Fruit fly (Drosophila melanogaster) whole organism, adult: ENCODE results near the gene zld.

Experiments used
- CG11617 ChIP-seq: fragments of 200-800 bp; sonication (Bioruptor generic); optimal IDR thresholded peaks from 2 replicates; lab custom pipeline; 2017; ENCODE audit warnings: mild to moderate bottlenecking, missing biosample characterization, missing genetic modification reagents, missing genetic modification characterization
- CG12768 ChIP-seq: fragments of 200-800 bp; sonication (Bioruptor generic); optimal IDR thresholded peaks from 2 replicates; lab custom pipeline; 2017; ENCODE audit warnings: missing biosample characterization, missing genetic modification characterization, mild to moderate bottlenecking, moderate library complexity, missing genetic modification reagents
- CG14711 ChIP-seq: fragments of 200-800 bp; sonication (Bioruptor generic); optimal IDR thresholded peaks from 2 replicates; lab custom pipeline; 2018; ENCODE audit warnings: missing biosample characterization, mild to moderate bottlenecking, missing genetic modification characterization, moderate library complexity
- CG1620 ChIP-seq: fragments of 200-800 bp; sonication (Bioruptor generic); optimal IDR thresholded peaks from 2 replicates; lab custom pipeline; 2016; ENCODE audit warnings: missing biosample characterization, missing genetic modification characterization
- CG33017 ChIP-seq: fragments of 200-800 bp; sonication (Bioruptor generic); optimal IDR thresholded peaks from 2 replicates; lab custom pipeline; 2018; ENCODE audit warnings: missing biosample characterization, mild to moderate bottlenecking, missing genetic modification characterization, moderate library complexity
- CG5204 ChIP-seq: fragments of 200-800 bp; sonication (Bioruptor generic); optimal IDR thresholded peaks from 2 replicates; lab custom pipeline; 2016; ENCODE audit warnings: missing biosample characterization, missing genetic modification characterization
- CG7045 ChIP-seq: fragments of 200-800 bp; sonication (Bioruptor generic); optimal IDR thresholded peaks from 2 replicates; lab custom pipeline; 2017; ENCODE audit warnings: missing biosample characterization, mild to moderate bottlenecking, missing genetic modification characterization
- CG7101 ChIP-seq: fragments of 200-800 bp; sonication (Bioruptor generic); optimal IDR thresholded peaks from 2 replicates; lab custom pipeline; 2018; ENCODE audit warnings: missing biosample characterization, mild to moderate bottlenecking, missing genetic modification characterization, moderate library complexity
- Clk ChIP-seq: fragments of 200-800 bp; sonication (Bioruptor generic); optimal IDR thresholded peaks from 2 replicates; lab custom pipeline; 2017; ENCODE audit warnings: missing biosample characterization, missing genetic modification characterization
- Crg-1 ChIP-seq: fragments of 200-800 bp; sonication (Bioruptor generic); optimal IDR thresholded peaks from 2 replicates; lab custom pipeline; 2016; ENCODE audit warnings: missing biosample characterization, missing genetic modification characterization
- Hr96 ChIP-seq: fragments of 200-800 bp; sonication (Bioruptor generic); optimal IDR thresholded peaks from 2 replicates; lab custom pipeline; 2016; ENCODE audit warnings: missing biosample characterization, missing genetic modification characterization
- Mnt ChIP-seq: fragments of 200-800 bp; sonication (Bioruptor generic); optimal IDR thresholded peaks from 2 replicates; lab custom pipeline; 2016; ENCODE audit warnings: missing biosample characterization, mild to moderate bottlenecking, missing genetic modification characterization
- bab1 ChIP-seq: fragments of 200-800 bp; sonication (Bioruptor generic); optimal IDR thresholded peaks from 3 replicates; lab custom pipeline; 2019; ENCODE audit warnings: missing biosample characterization, mild to moderate bottlenecking, missing genetic modification characterization, moderate library complexity
- cic ChIP-seq: fragments of 200-800 bp; sonication (Bioruptor generic); optimal IDR thresholded peaks from 2 replicates; lab custom pipeline; 2017; ENCODE audit warnings: missing biosample characterization, mild to moderate bottlenecking, missing genetic modification characterization, moderate library complexity
- cnc ChIP-seq, 2 experiments: fragments of >200 bp; optimal IDR thresholded peaks; 2 replicates each; lab custom pipeline; 2017
- kay ChIP-seq: fragments of 200-800 bp; sonication (Bioruptor generic); peaks from one replicate; lab custom pipeline; 2016; ENCODE audit warnings: missing biosample characterization, missing genetic modification characterization, borderline replicate concordance
- ovo ChIP-seq: fragments of 200-800 bp; sonication (Bioruptor generic); optimal IDR thresholded peaks from 2 replicates; lab custom pipeline; 2016; ENCODE audit warnings: missing biosample characterization, missing genetic modification characterization
- pad ChIP-seq: fragments of 200-800 bp; sonication (Bioruptor generic); optimal IDR thresholded peaks from 3 replicates; lab custom pipeline; 2017; ENCODE audit warnings: missing biosample characterization, missing genetic modification characterization, mild to moderate bottlenecking, moderate library complexity, missing genetic modification reagents
- tj ChIP-seq: fragments of 200-800 bp; sonication (Bioruptor generic); optimal IDR thresholded peaks from 3 replicates; lab custom pipeline; 2017; ENCODE audit warnings: missing biosample characterization, mild to moderate bottlenecking, missing genetic modification characterization, moderate library complexity
- toe ChIP-seq: fragments of 200-800 bp; sonication (Bioruptor generic); optimal IDR thresholded peaks from 2 replicates; lab custom pipeline; 2016; ENCODE audit warnings: missing biosample characterization, missing genetic modification characterization

The zld gene

dm6 chrX:19812429-19812828 lies 29.1 kb upstream of the zld start, which contains the start of gene SkpD:
TSS of gene SkpD (plus strand) at chrX:19812729.
- no peak for TF ChIP-seq cic (GFP tag; lab: Kevin White, UChicago)
- no peak for TF ChIP-seq CG14711 (tag; lab: Kevin White, UChicago)
- TF ChIP-seq CG5204 (GFP tag; lab: Kevin White, UChicago) = no peak
- no peak for TF ChIP-seq CG11617
- TF ChIP-seq bab1 = no peak
- no peak for TF ChIP-seq Crg-1
- TF ChIP-seq CG7101 (tag; lab: Kevin White, UChicago) = no peak
- TF ChIP-seq Hr96 (GFP tag; lab: Kevin White, UChicago) = no peak
- no peak for TF ChIP-seq pad
- TF ChIP-seq ovo (GFP tag; lab: Kevin White, UChicago) = no peak
- no peak for TF ChIP-seq Mnt

dm6 chrX:19811057-19811456 lies 27.7 kb upstream of the zld start:
- TF ChIP-seq pad (no peak), bab1 (no peak), cnc (optimal IDR thresholded peaks at IDR 0.05; lab: Kevin White, UChicago) (no peak), CG12768 (no peak), Crg-1 (no peak), CG11617 (no peak), cic (GFP tag; lab: Kevin White, UChicago) (no peak), CG14711 (tag; lab: Kevin White, UChicago) (no peak), CG1620 (GFP tag; lab: Kevin White, UChicago) (no peak), kay (GFP tag; lab: Kevin White, UChicago) (no peak)

- TF ChIP-seq CG12768 (no peak), CG7045 (no peak)
Observed at dm6 chrX:19806137-19806536, 22.8 kb upstream of the zld start.

- TF ChIP-seq cnc (optimal IDR thresholded peaks at IDR 0.05; lab: Kevin White, UChicago) = no peak
- no peak for TF ChIP-seq CG12768
Observed at dm6 chrX:19795808-19796207, 12.5 kb upstream of the zld start.

- TF ChIP-seq CG12768 (no peak), CG5204 (GFP tag; lab: Kevin White, UChicago) (no peak), cic (GFP tag; lab: Kevin White, UChicago) (no peak), CG7045 (no peak), CG1620 (GFP tag; lab: Kevin White, UChicago) (no peak), Crg-1 (no peak), cnc (optimal IDR thresholded peaks at IDR 0.05; lab: Kevin White, UChicago) (no peak), kay (GFP tag; lab: Kevin White, UChicago) (no peak), CG33017 (tag; lab: Kevin White, UChicago) (no peak), pad (no peak), toe (GFP tag; lab: Kevin White, UChicago) (no peak), Hr96 (GFP tag; lab: Kevin White, UChicago) (no peak), Mnt (no peak), CG14711 (tag; lab: Kevin White, UChicago) (no peak), tj (no peak), ovo (GFP tag; lab: Kevin White, UChicago) (no peak)
Observed at dm6 chrX:19792572-19792971, 9.2 kb upstream of the zld start.

dm6 chrX:19791832-19792231 lies 8.5 kb upstream of the zld start:
- TF ChIP-seq CG7045 (no peak), CG7101 (tag; lab: Kevin White, UChicago) (no peak), Crg-1 (no peak), CG12768 (no peak), Hr96 (GFP tag; lab: Kevin White, UChicago) (no peak), CG11617 (no peak), ovo (GFP tag; lab: Kevin White, UChicago) (no peak), tj (no peak), cic (GFP tag; lab: Kevin White, UChicago) (no peak), CG5204 (GFP tag; lab: Kevin White, UChicago) (no peak), bab1 (no peak), CG1620 (GFP tag; lab: Kevin White, UChicago) (no peak), Clk (no peak), pad (no peak)

- TF ChIP-seq toe (GFP tag; lab: Kevin White, UChicago) (no peak), CG14711 (tag; lab: Kevin White, UChicago) (no peak), cnc (optimal IDR thresholded peaks at IDR 0.05; lab: Kevin White, UChicago) (no peak), CG11617 (no peak), Mnt (no peak), tj (no peak), Hr96 (GFP tag; lab: Kevin White, UChicago) (no peak), pad (no peak), CG12768 (no peak), Crg-1 (no peak), CG33017 (tag; lab: Kevin White, UChicago) (no peak), bab1 (no peak), CG7101 (tag; lab: Kevin White, UChicago) (no peak), CG1620 (GFP tag; lab: Kevin White, UChicago) (no peak)
Observed at dm6 chrX:19788621-19788944, 5.2 kb upstream of the zld start.

dm6 chrX:19787921-19788620 lies 4.7 kb upstream of the zld start:
- TF ChIP-seq kay (GFP tag; lab: Kevin White, UChicago) (no peak), pad (no peak), tj (no peak), CG5204 (GFP tag; lab: Kevin White, UChicago) (no peak), CG7045 (no peak), ovo (GFP tag; lab: Kevin White, UChicago) (no peak), CG1620 (GFP tag; lab: Kevin White, UChicago) (no peak), CG11617 (no peak), Hr96 (GFP tag; lab: Kevin White, UChicago) (no peak), CG14711 (tag; lab: Kevin White, UChicago) (no peak), Mnt (no peak), CG12768 (no peak), toe (GFP tag; lab: Kevin White, UChicago) (no peak), Crg-1 (no peak), cic (GFP tag; lab: Kevin White, UChicago) (no peak)
